Fruit fly (Drosophila melanogaster) whole organism, prepupa: ENCODE results near the gene Alg9.

ENCODE experiments used
- Blimp-1 ChIP-seq: fragments of 200-800 bp; sonication (Bioruptor generic); optimal IDR thresholded peaks from 3 replicates; lab custom pipeline; 2017; ENCODE audit warnings: missing biosample characterization, missing genetic modification characterization, mild to moderate bottlenecking, moderate library complexity, missing genetic modification reagents
- CG10631 ChIP-seq: fragments of 200-800 bp; sonication (Bioruptor generic); optimal IDR thresholded peaks from 2 replicates; lab custom pipeline; 2016; ENCODE audit warnings: missing biosample characterization, missing genetic modification characterization
- CG10669 ChIP-seq: fragments of 200-800 bp; sonication (Bioruptor generic); optimal IDR thresholded peaks from 3 replicates; lab custom pipeline; 2018; ENCODE audit warnings: missing biosample characterization, mild to moderate bottlenecking, missing genetic modification characterization, moderate library complexity
- CG11294 ChIP-seq: fragments of 200-800 bp; sonication (Bioruptor generic); IDR thresholded peaks from 2 replicates; pipeline ENCODE4 v1.3.6; 2022; ENCODE audit warnings: missing biosample characterization, missing genetic modification characterization
- CG11762 ChIP-seq: fragments of 200-800 bp; sonication (Bioruptor generic); optimal IDR thresholded peaks from 3 replicates; lab custom pipeline; 2016; ENCODE audit warnings: missing biosample characterization, missing genetic modification characterization; ENCODE audit not compliant: insufficient read depth
- CG11902 ChIP-seq: fragments of 200-800 bp; sonication (Bioruptor generic); optimal IDR thresholded peaks from 3 replicates; lab custom pipeline; 2016; ENCODE audit warnings: missing biosample characterization, missing genetic modification characterization
- CG15336 ChIP-seq: fragments of 200-800 bp; sonication (Bioruptor generic); IDR thresholded peaks from 2 replicates; pipeline ENCODE4 v1.3.6; 2022; ENCODE audit warnings: missing biosample characterization, missing genetic modification characterization
- CG1621 ChIP-seq: fragments of 200-800 bp; sonication (Bioruptor generic); optimal IDR thresholded peaks from 3 replicates; lab custom pipeline; 2018; ENCODE audit warnings: missing biosample characterization, mild to moderate bottlenecking, missing genetic modification characterization
- CG16779 ChIP-seq: fragments of 200-800 bp; sonication (Bioruptor generic); optimal IDR thresholded peaks from 3 replicates; lab custom pipeline; 2017; ENCODE audit warnings: missing biosample characterization, mild to moderate bottlenecking, missing genetic modification characterization
- CG3032 ChIP-seq: fragments of 200-800 bp; optimal IDR thresholded peaks from 2 replicates; lab custom pipeline; 2019; ENCODE audit warnings: missing biosample characterization, mild to moderate bottlenecking, missing genetic modification characterization, moderate library complexity
- CG31627 ChIP-seq: fragments of 200-800 bp; sonication (Bioruptor generic); optimal IDR thresholded peaks from 3 replicates; lab custom pipeline; 2016; ENCODE audit warnings: missing biosample characterization, missing genetic modification characterization
- CG32006 ChIP-seq: fragments of 200-800 bp; sonication (Bioruptor generic); optimal IDR thresholded peaks from 3 replicates; lab custom pipeline; 2017; ENCODE audit warnings: missing biosample characterization, mild to moderate bottlenecking, missing genetic modification characterization
- CG3919 ChIP-seq: fragments of 200-800 bp; sonication (Bioruptor generic); optimal IDR thresholded peaks from 3 replicates; lab custom pipeline; 2016; ENCODE audit warnings: missing biosample characterization, missing genetic modification characterization
- CG4318 ChIP-seq: fragments of 200-800 bp; sonication (Bioruptor generic); optimal IDR thresholded peaks from 3 replicates; lab custom pipeline; 2017; ENCODE audit warnings: missing biosample characterization, mild to moderate bottlenecking, missing genetic modification characterization
- CG6163 ChIP-seq: fragments of 200-800 bp; sonication (Bioruptor generic); IDR thresholded peaks from 3 replicates; pipeline ENCODE4 v1.3.6; 2022; ENCODE audit warnings: missing biosample characterization, missing genetic modification characterization
- CG6792 ChIP-seq: fragments of 200-800 bp; sonication (Bioruptor generic); optimal IDR thresholded peaks from 3 replicates; lab custom pipeline; 2016; ENCODE audit warnings: missing biosample characterization, missing genetic modification characterization
- CG6854 ChIP-seq: fragments of 200-800 bp; sonication (Bioruptor generic); optimal IDR thresholded peaks from 2 replicates; lab custom pipeline; 2017; ENCODE audit warnings: missing biosample characterization, mild to moderate bottlenecking, missing genetic modification characterization
- CG7368 ChIP-seq: fragments of 200-800 bp; sonication (Bioruptor generic); optimal IDR thresholded peaks from 3 replicates; lab custom pipeline; 2016; ENCODE audit warnings: missing biosample characterization, missing genetic modification characterization
- CG8119 ChIP-seq: fragments of 200-800 bp; sonication (Bioruptor generic); IDR thresholded peaks from 3 replicates; pipeline ENCODE4 v1.3.6; 2022; ENCODE audit warnings: missing biosample characterization, missing genetic modification characterization
- CG9139 ChIP-seq: fragments of 200-800 bp; sonication (Bioruptor generic); optimal IDR thresholded peaks from 3 replicates; lab custom pipeline; 2017; ENCODE audit warnings: missing biosample characterization, mild to moderate bottlenecking, missing genetic modification characterization
- Eip75B ChIP-seq: fragments of 200-800 bp; sonication (Bioruptor generic); optimal IDR thresholded peaks from 3 replicates; lab custom pipeline; 2016; ENCODE audit warnings: missing biosample characterization, missing genetic modification characterization
- Eip78C ChIP-seq: fragments of 200-800 bp; sonication (Bioruptor generic); peaks from one replicate; lab custom pipeline; 2016; ENCODE audit warnings: missing biosample characterization, missing genetic modification characterization
- Eip93F ChIP-seq: fragments of 200-800 bp; sonication (Bioruptor generic); optimal IDR thresholded peaks from 2 replicates; lab custom pipeline; 2016; ENCODE audit warnings: missing biosample characterization, mild to moderate bottlenecking, missing genetic modification characterization
- Ets21C ChIP-seq: fragments of 200-800 bp; sonication (Bioruptor generic); optimal IDR thresholded peaks from 3 replicates; lab custom pipeline; 2016; ENCODE audit warnings: missing biosample characterization, missing genetic modification characterization
- Ets96B ChIP-seq: fragments of 200-800 bp; optimal IDR thresholded peaks from 2 replicates; lab custom pipeline; 2019; ENCODE audit warnings: missing biosample characterization, mild to moderate bottlenecking, missing genetic modification characterization, moderate library complexity
- Hr38 ChIP-seq: sonication (Bioruptor generic); optimal IDR thresholded peaks from 2 replicates; lab custom pipeline; 2016; ENCODE audit warnings: missing biosample characterization, missing genetic modification characterization
- Hr4 ChIP-seq: fragments of 200-800 bp; sonication (Bioruptor generic); optimal IDR thresholded peaks from 3 replicates; lab custom pipeline; 2016; ENCODE audit warnings: missing biosample characterization, missing genetic modification characterization
- Lpt ChIP-seq: fragments of 200-800 bp; sonication (Bioruptor generic); optimal IDR thresholded peaks from 3 replicates; lab custom pipeline; 2016; ENCODE audit warnings: missing biosample characterization, missing genetic modification characterization
- Met ChIP-seq: fragments of 200-800 bp; sonication (Bioruptor generic); optimal IDR thresholded peaks from 3 replicates; lab custom pipeline; 2016; ENCODE audit warnings: missing biosample characterization, missing genetic modification characterization
- OdsH ChIP-seq: fragments of 200-800 bp; sonication (Bioruptor generic); optimal IDR thresholded peaks from 3 replicates; lab custom pipeline; 2016; ENCODE audit warnings: missing biosample characterization, missing genetic modification characterization
- Smox ChIP-seq: fragments of 200-800 bp; sonication (Bioruptor generic); optimal IDR thresholded peaks from 3 replicates; lab custom pipeline; 2016; ENCODE audit warnings: missing biosample characterization, missing genetic modification characterization
- Sox14 ChIP-seq: fragments of 200-800 bp; sonication (Bioruptor generic); optimal IDR thresholded peaks from 3 replicates; lab custom pipeline; 2016; ENCODE audit warnings: missing biosample characterization, missing genetic modification characterization
- Sox15 ChIP-seq: fragments of 200-800 bp; sonication (Bioruptor generic); optimal IDR thresholded peaks from 3 replicates; lab custom pipeline; 2016; ENCODE audit warnings: missing biosample characterization, missing genetic modification characterization
- achi ChIP-seq: fragments of 200-800 bp; sonication (Bioruptor generic); optimal IDR thresholded peaks from 3 replicates; lab custom pipeline; 2016; ENCODE audit warnings: missing biosample characterization, missing genetic modification characterization
- acj6 ChIP-seq: fragments of 200-800 bp; sonication (Bioruptor generic); optimal IDR thresholded peaks from 3 replicates; lab custom pipeline; 2016; ENCODE audit warnings: missing biosample characterization, missing genetic modification characterization
- cyc ChIP-seq: fragments of 200-800 bp; sonication (Bioruptor generic); optimal IDR thresholded peaks from 3 replicates; lab custom pipeline; 2016; ENCODE audit warnings: missing biosample characterization, missing genetic modification characterization
- dac ChIP-seq: fragments of 200-800 bp; sonication (Bioruptor generic); optimal IDR thresholded peaks from 2 replicates; lab custom pipeline; 2017; ENCODE audit warnings: missing biosample characterization, mild to moderate bottlenecking, missing genetic modification characterization
- dsx ChIP-seq: fragments of 200-800 bp; optimal IDR thresholded peaks from 3 replicates; lab custom pipeline; 2019; ENCODE audit warnings: missing biosample characterization, mild to moderate bottlenecking, missing genetic modification characterization, moderate library complexity; ENCODE audit not compliant: poor library complexity, severe bottlenecking
- eg ChIP-seq: fragments of 200-800 bp; sonication (Bioruptor generic); IDR thresholded peaks from 3 replicates; pipeline ENCODE4 v1.3.6; 2022; ENCODE audit warnings: missing biosample characterization, missing genetic modification characterization
- esn ChIP-seq: fragments of 200-800 bp; sonication (Bioruptor generic); optimal IDR thresholded peaks from 2 replicates; lab custom pipeline; 2016; ENCODE audit warnings: missing biosample characterization, mild to moderate bottlenecking, missing genetic modification characterization, moderate library complexity
- fd59A ChIP-seq: fragments of 200-800 bp; sonication (Bioruptor generic); optimal IDR thresholded peaks from 2 replicates; lab custom pipeline; 2017; ENCODE audit warnings: missing biosample characterization, mild to moderate bottlenecking, missing genetic modification characterization, missing genetic modification reagents
- fd85E ChIP-seq: fragments of 200-800 bp; sonication (Bioruptor generic); optimal IDR thresholded peaks from 3 replicates; lab custom pipeline; 2016; ENCODE audit warnings: missing biosample characterization, missing genetic modification characterization
- fkh ChIP-seq: fragments of 200-800 bp; sonication (Bioruptor generic); optimal IDR thresholded peaks from 3 replicates; lab custom pipeline; 2017; ENCODE audit warnings: missing biosample characterization, mild to moderate bottlenecking, missing genetic modification characterization, moderate library complexity
- lz ChIP-seq: fragments of 200-800 bp; sonication (Bioruptor generic); optimal IDR thresholded peaks from 3 replicates; lab custom pipeline; 2016; ENCODE audit warnings: missing biosample characterization, missing genetic modification characterization
- net ChIP-seq: fragments of 200-800 bp; sonication (Bioruptor generic); optimal IDR thresholded peaks from 3 replicates; lab custom pipeline; 2016; ENCODE audit warnings: missing biosample characterization, missing genetic modification characterization
- pdm3 ChIP-seq: fragments of 200-800 bp; sonication (Bioruptor generic); optimal IDR thresholded peaks from 3 replicates; lab custom pipeline; 2016; ENCODE audit warnings: missing biosample characterization, missing genetic modification characterization
- salr ChIP-seq, 2 experiments: fragments of 200-800 bp; sonication (Bioruptor generic); optimal IDR thresholded peaks; 3 replicates each; lab custom pipeline; 2016 to 2018; ENCODE audit warnings: missing biosample characterization in 2 of 2, missing genetic modification characterization in 2 of 2, mild to moderate bottlenecking in 1 of 2
- spab ChIP-seq: fragments of 200-800 bp; sonication (Bioruptor generic); optimal IDR thresholded peaks from 2 replicates; lab custom pipeline; 2017; ENCODE audit warnings: missing biosample characterization, mild to moderate bottlenecking, missing genetic modification characterization, missing genetic modification reagents
- svp ChIP-seq: fragments of 200-800 bp; sonication (Bioruptor generic); peaks from one replicate; lab custom pipeline; 2016; ENCODE audit warnings: missing biosample characterization, missing genetic modification characterization
- vri ChIP-seq: fragments of 200-800 bp; sonication (Bioruptor generic); optimal IDR thresholded peaks from 3 replicates; lab custom pipeline; 2016; ENCODE audit warnings: missing biosample characterization, mild to moderate bottlenecking, missing genetic modification characterization

The Alg9 gene

dm6 chr3R:25183484-25184442 lies 37.6 kb upstream of the Alg9 start, which contains the start of gene dan:
Gene dan (plus strand): TSS chr3R:25184383.
- TF ChIP-seq dsx (GFP tag; lab: Kevin White, UChicago) (peak; percentile 47), dac (GFP tag; lab: Kevin White, UChicago) (no peak), CG10631 (GFP tag; lab: Kevin White, UChicago) (peak; percentile 63), net (GFP tag; lab: Kevin White, UChicago) (no peak), Eip75B (GFP tag; lab: Kevin White, UChicago) (peak; percentile 47), fd59A (GFP tag; lab: Kevin White, UChicago) (peak; percentile 23), CG3032 (tag; lab: Kevin White, UChicago) (peak; percentile 52), pdm3 (GFP tag; lab: Kevin White, UChicago) (peak; percentile 3), vri (GFP tag; lab: Kevin White, UChicago) (no peak), CG11294 (no peak), CG31627 (GFP tag; lab: Kevin White, UChicago) (no peak), esn (GFP tag; lab: Kevin White, UChicago) (peak; percentile 54), fkh (GFP tag; lab: Kevin White, UChicago) (no peak), CG8119 (GFP tag; lab: Robert Waterston, UW) (peak; percentile 35; the same call in 1 of the 3 replicates), cyc (GFP tag; lab: Kevin White, UChicago) (peak; percentile 30), Hr4 (GFP tag; lab: Kevin White, UChicago) (no peak), achi (GFP tag; lab: Kevin White, UChicago) (peak; percentile 4), CG9139 (GFP tag; lab: Kevin White, UChicago) (no peak), Sox15 (GFP tag; lab: Kevin White, UChicago) (no peak), acj6 (GFP tag; lab: Kevin White, UChicago) (peak; percentile 41), Sox14 (GFP tag; lab: Kevin White, UChicago) (no peak), CG10669 (peak; percentile 39), spab (GFP tag; lab: Kevin White, UChicago) (peak; percentile 8), eg (GFP tag; lab: Robert Waterston, UW) (no peak), CG32006 (peak; percentile 29), CG6163 (GFP tag; lab: Robert Waterston, UW) (0 out of 3 replicates have a peak, but pooled peaks have one; percentile 19), salr (GFP tag; optimal IDR thresholded peaks at IDR 0.05; lab: Kevin White, UChicago) (peak in 1 of 2 experiments; percentile 32), lz (GFP tag; lab: Kevin White, UChicago) (no peak), Blimp-1 (GFP tag; lab: Kevin White, UChicago) (no peak), Eip78C (GFP tag; lab: Kevin White, UChicago) (peak; percentile 63), CG6854 (no peak), CG16779 (tag; lab: Kevin White, UChicago) (no peak), CG6792 (GFP tag; lab: Kevin White, UChicago) (peak; percentile 14), svp (peak; percentile 86), Met (GFP tag; lab: Kevin White, UChicago) (peak; percentile 21), CG11762 (GFP tag; lab: Kevin White, UChicago) (no peak), CG15336 (GFP tag; lab: Robert Waterston, UW) (no peak), Lpt (GFP tag; lab: Kevin White, UChicago) (no peak), Smox (GFP tag; lab: Kevin White, UChicago) (no peak), Eip93F (GFP tag; lab: Kevin White, UChicago) (no peak), OdsH (GFP tag; lab: Kevin White, UChicago) (peak; percentile 31), CG3919 (GFP tag; lab: Kevin White, UChicago) (no peak), fd85E (GFP tag; lab: Kevin White, UChicago) (no peak), CG11902 (no peak), Ets96B (tag; lab: Kevin White, UChicago) (peak; percentile 50), CG7368 (GFP tag; lab: Kevin White, UChicago) (no peak), CG4318 (no peak), Ets21C (GFP tag; lab: Kevin White, UChicago) (no peak), Hr38 (GFP tag; lab: Kevin White, UChicago) (no peak), CG1621 (tag; lab: Kevin White, UChicago) (peak; percentile 38)
